Fruit fly (Drosophila melanogaster) whole organism, prepupa: ENCODE data around the gene HtrA2.

Experiments used
- CG11902 ChIP-seq: fragments of 200-800 bp; sonication (Bioruptor generic); optimal IDR thresholded peaks from 3 replicates; lab custom pipeline; 2016; ENCODE audit warnings: missing biosample characterization, missing genetic modification characterization
- CG16779 ChIP-seq: fragments of 200-800 bp; sonication (Bioruptor generic); optimal IDR thresholded peaks from 3 replicates; lab custom pipeline; 2017; ENCODE audit warnings: missing biosample characterization, mild to moderate bottlenecking, missing genetic modification characterization
- CG3032 ChIP-seq: fragments of 200-800 bp; optimal IDR thresholded peaks from 2 replicates; lab custom pipeline; 2019; ENCODE audit warnings: missing biosample characterization, mild to moderate bottlenecking, missing genetic modification characterization, moderate library complexity
- CG31627 ChIP-seq: fragments of 200-800 bp; sonication (Bioruptor generic); optimal IDR thresholded peaks from 3 replicates; lab custom pipeline; 2016; ENCODE audit warnings: missing biosample characterization, missing genetic modification characterization
- CG34406 ChIP-seq: fragments of 200-800 bp; sonication (Bioruptor generic); optimal IDR thresholded peaks from 3 replicates; lab custom pipeline; 2016; ENCODE audit warnings: missing biosample characterization, missing genetic modification characterization
- CG3919 ChIP-seq: fragments of 200-800 bp; sonication (Bioruptor generic); optimal IDR thresholded peaks from 3 replicates; lab custom pipeline; 2016; ENCODE audit warnings: missing biosample characterization, missing genetic modification characterization
- CG4318 ChIP-seq: fragments of 200-800 bp; sonication (Bioruptor generic); optimal IDR thresholded peaks from 3 replicates; lab custom pipeline; 2017; ENCODE audit warnings: missing biosample characterization, mild to moderate bottlenecking, missing genetic modification characterization
- CG6163 ChIP-seq: fragments of 200-800 bp; sonication (Bioruptor generic); IDR thresholded peaks from 3 replicates; pipeline ENCODE4 v1.3.6; 2022; ENCODE audit warnings: missing biosample characterization, missing genetic modification characterization
- CG6276 ChIP-seq: fragments of 200-800 bp; sonication (Bioruptor generic); optimal IDR thresholded peaks from 2 replicates; lab custom pipeline; 2017; ENCODE audit warnings: missing biosample characterization, mild to moderate bottlenecking, missing genetic modification characterization
- CG6792 ChIP-seq: fragments of 200-800 bp; sonication (Bioruptor generic); optimal IDR thresholded peaks from 3 replicates; lab custom pipeline; 2016; ENCODE audit warnings: missing biosample characterization, missing genetic modification characterization
- CG6854 ChIP-seq: fragments of 200-800 bp; sonication (Bioruptor generic); optimal IDR thresholded peaks from 2 replicates; lab custom pipeline; 2017; ENCODE audit warnings: missing biosample characterization, mild to moderate bottlenecking, missing genetic modification characterization
- CG7368 ChIP-seq: fragments of 200-800 bp; sonication (Bioruptor generic); optimal IDR thresholded peaks from 3 replicates; lab custom pipeline; 2016; ENCODE audit warnings: missing biosample characterization, missing genetic modification characterization
- CG8119 ChIP-seq: fragments of 200-800 bp; sonication (Bioruptor generic); IDR thresholded peaks from 3 replicates; pipeline ENCODE4 v1.3.6; 2022; ENCODE audit warnings: missing biosample characterization, missing genetic modification characterization
- CG8319 ChIP-seq: fragments of 200-800 bp; sonication (Bioruptor generic); optimal IDR thresholded peaks from 3 replicates; lab custom pipeline; 2016; ENCODE audit warnings: missing biosample characterization, missing genetic modification characterization
- CG8632 ChIP-seq: fragments of 200-800 bp; sonication (Bioruptor generic); optimal IDR thresholded peaks from 3 replicates; lab custom pipeline; 2016; ENCODE audit warnings: missing biosample characterization, missing genetic modification characterization
- Eip75B ChIP-seq: fragments of 200-800 bp; sonication (Bioruptor generic); optimal IDR thresholded peaks from 3 replicates; lab custom pipeline; 2016; ENCODE audit warnings: missing biosample characterization, missing genetic modification characterization
- Eip78C ChIP-seq: fragments of 200-800 bp; sonication (Bioruptor generic); peaks from one replicate; lab custom pipeline; 2016; ENCODE audit warnings: missing biosample characterization, missing genetic modification characterization
- Ets21C ChIP-seq: fragments of 200-800 bp; sonication (Bioruptor generic); optimal IDR thresholded peaks from 3 replicates; lab custom pipeline; 2016; ENCODE audit warnings: missing biosample characterization, missing genetic modification characterization
- Ets96B ChIP-seq: fragments of 200-800 bp; optimal IDR thresholded peaks from 2 replicates; lab custom pipeline; 2019; ENCODE audit warnings: missing biosample characterization, mild to moderate bottlenecking, missing genetic modification characterization, moderate library complexity
- Gug ChIP-seq: fragments of 200-800 bp; sonication (Bioruptor generic); IDR thresholded peaks from 2 replicates; pipeline ENCODE4 v1.3.6; 2022; ENCODE audit warnings: missing biosample characterization, missing genetic modification characterization
- Hr39 ChIP-seq: fragments of 200-800 bp; sonication (Bioruptor generic); optimal IDR thresholded peaks from 2 replicates; lab custom pipeline; 2016; ENCODE audit warnings: missing biosample characterization, missing genetic modification characterization
- Met ChIP-seq: fragments of 200-800 bp; sonication (Bioruptor generic); optimal IDR thresholded peaks from 3 replicates; lab custom pipeline; 2016; ENCODE audit warnings: missing biosample characterization, missing genetic modification characterization
- Smox ChIP-seq: fragments of 200-800 bp; sonication (Bioruptor generic); optimal IDR thresholded peaks from 3 replicates; lab custom pipeline; 2016; ENCODE audit warnings: missing biosample characterization, missing genetic modification characterization
- Sox15 ChIP-seq: fragments of 200-800 bp; sonication (Bioruptor generic); optimal IDR thresholded peaks from 3 replicates; lab custom pipeline; 2016; ENCODE audit warnings: missing biosample characterization, missing genetic modification characterization
- achi ChIP-seq: fragments of 200-800 bp; sonication (Bioruptor generic); optimal IDR thresholded peaks from 3 replicates; lab custom pipeline; 2016; ENCODE audit warnings: missing biosample characterization, missing genetic modification characterization
- acj6 ChIP-seq: fragments of 200-800 bp; sonication (Bioruptor generic); optimal IDR thresholded peaks from 3 replicates; lab custom pipeline; 2016; ENCODE audit warnings: missing biosample characterization, missing genetic modification characterization
- dac ChIP-seq: fragments of 200-800 bp; sonication (Bioruptor generic); optimal IDR thresholded peaks from 2 replicates; lab custom pipeline; 2017; ENCODE audit warnings: missing biosample characterization, mild to moderate bottlenecking, missing genetic modification characterization
- eg ChIP-seq: fragments of 200-800 bp; sonication (Bioruptor generic); IDR thresholded peaks from 3 replicates; pipeline ENCODE4 v1.3.6; 2022; ENCODE audit warnings: missing biosample characterization, missing genetic modification characterization
- esn ChIP-seq: fragments of 200-800 bp; sonication (Bioruptor generic); optimal IDR thresholded peaks from 2 replicates; lab custom pipeline; 2016; ENCODE audit warnings: missing biosample characterization, mild to moderate bottlenecking, missing genetic modification characterization, moderate library complexity
- fd85E ChIP-seq: fragments of 200-800 bp; sonication (Bioruptor generic); optimal IDR thresholded peaks from 3 replicates; lab custom pipeline; 2016; ENCODE audit warnings: missing biosample characterization, missing genetic modification characterization
- fkh ChIP-seq: fragments of 200-800 bp; sonication (Bioruptor generic); optimal IDR thresholded peaks from 3 replicates; lab custom pipeline; 2017; ENCODE audit warnings: missing biosample characterization, mild to moderate bottlenecking, missing genetic modification characterization, moderate library complexity
- lz ChIP-seq: fragments of 200-800 bp; sonication (Bioruptor generic); optimal IDR thresholded peaks from 3 replicates; lab custom pipeline; 2016; ENCODE audit warnings: missing biosample characterization, missing genetic modification characterization
- pdm3 ChIP-seq: fragments of 200-800 bp; sonication (Bioruptor generic); optimal IDR thresholded peaks from 3 replicates; lab custom pipeline; 2016; ENCODE audit warnings: missing biosample characterization, missing genetic modification characterization
- spab ChIP-seq: fragments of 200-800 bp; sonication (Bioruptor generic); optimal IDR thresholded peaks from 2 replicates; lab custom pipeline; 2017; ENCODE audit warnings: missing biosample characterization, mild to moderate bottlenecking, missing genetic modification characterization, missing genetic modification reagents
- ss ChIP-seq, 2 experiments: fragments of 200-800 bp; sonication (Bioruptor generic); optimal IDR thresholded peaks; 2 replicates in 1 of 2; 3 replicates in 1 of 2; lab custom pipeline; 2017 to 2018; ENCODE audit warnings: mild to moderate bottlenecking in 2 of 2, missing biosample characterization in 2 of 2, missing genetic modification characterization in 2 of 2, moderate library complexity in 1 of 2
- svp ChIP-seq: fragments of 200-800 bp; sonication (Bioruptor generic); peaks from one replicate; lab custom pipeline; 2016; ENCODE audit warnings: missing biosample characterization, missing genetic modification characterization
- topi ChIP-seq: fragments of 200-800 bp; sonication (Bioruptor generic); optimal IDR thresholded peaks from 3 replicates; lab custom pipeline; 2016; ENCODE audit warnings: missing biosample characterization, missing genetic modification characterization
- vri ChIP-seq: fragments of 200-800 bp; sonication (Bioruptor generic); optimal IDR thresholded peaks from 3 replicates; lab custom pipeline; 2016; ENCODE audit warnings: missing biosample characterization, mild to moderate bottlenecking, missing genetic modification characterization

HtrA2 gene

DNA sequence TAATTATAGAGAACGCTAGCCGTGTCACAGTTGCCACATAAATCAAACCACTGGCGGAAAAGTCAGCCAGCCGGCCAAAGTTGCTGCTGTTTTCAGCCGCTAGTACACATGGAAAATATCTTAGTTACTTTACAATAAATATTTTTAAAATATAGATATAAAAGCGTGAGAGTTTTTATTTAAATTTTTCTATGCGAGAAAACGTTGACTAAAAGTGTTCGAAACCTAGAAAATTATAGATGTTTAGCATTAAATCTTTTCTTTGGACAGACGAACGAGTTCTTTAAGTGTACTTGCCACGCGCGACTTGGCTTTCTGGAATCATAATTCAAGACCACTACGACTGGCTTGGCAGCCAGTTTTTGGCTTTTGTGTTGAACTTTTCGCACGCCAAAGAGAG is 25.0 kb downstream of the HtrA2 start (continued):
- TF ChIP-seq CG3919, result peak; percentile 43
- TF ChIP-seq Eip75B (GFP tag; lab: Kevin White, UChicago), result no peak
- no peak for TF ChIP-seq svp (GFP tag; lab: Kevin White, UChicago)
- TF ChIP-seq CG6276 (GFP tag; lab: Kevin White, UChicago), result peak; percentile 66
- TF ChIP-seq CG16779 (tag; lab: Kevin White, UChicago), result no peak
- TF ChIP-seq CG6163 (GFP tag; lab: Robert Waterston, UW), result peak; percentile 74
- TF ChIP-seq vri (GFP tag; lab: Kevin White, UChicago), result no peak
- no peak for TF ChIP-seq lz (GFP tag; lab: Kevin White, UChicago)
- TF ChIP-seq topi (GFP tag; lab: Kevin White, UChicago), result no peak
- no peak for TF ChIP-seq CG6854 (GFP tag; lab: Kevin White, UChicago)
- TF ChIP-seq CG8119, result peak; percentile 86
- TF ChIP-seq Ets96B, result no peak
- no peak for TF ChIP-seq CG8319 (GFP tag; lab: Kevin White, UChicago)
- TF ChIP-seq Gug (GFP tag; lab: Robert Waterston, UW), result peak; percentile 48; the same call in 1 of the 2 replicates

dm6 chr3R:14484533-14485267 is 26.8 kb downstream of the HtrA2 start:
- TF ChIP-seq CG8632 (peak; percentile 17), fd85E (GFP tag; lab: Kevin White, UChicago) (no peak), CG3032 (tag; lab: Kevin White, UChicago) (no peak), Met (GFP tag; lab: Kevin White, UChicago) (peak; percentile 36), Eip78C (peak; percentile 62), CG3919 (no peak), Hr39 (GFP tag; lab: Kevin White, UChicago) (no peak), esn (GFP tag; lab: Kevin White, UChicago) (peak; percentile 26), CG6792 (GFP tag; lab: Kevin White, UChicago) (no peak), pdm3 (GFP tag; lab: Kevin White, UChicago) (no peak), acj6 (peak; percentile 8), topi (GFP tag; lab: Kevin White, UChicago) (peak; percentile 21), fkh (GFP tag; lab: Kevin White, UChicago) (peak; percentile 44), achi (peak; percentile 12), svp (GFP tag; lab: Kevin White, UChicago) (peak; percentile 68), CG31627 (no peak), CG11902 (GFP tag; lab: Kevin White, UChicago) (no peak), CG34406 (GFP tag; lab: Kevin White, UChicago) (peak; percentile 23), CG4318 (no peak)

dm6 chr3R:14482986-14483385 is 28.5 kb downstream of the HtrA2 start:
- TF ChIP-seq lz (GFP tag; lab: Kevin White, UChicago) (no peak), CG4318 (no peak), Hr39 (GFP tag; lab: Kevin White, UChicago) (no peak), esn (GFP tag; lab: Kevin White, UChicago) (no peak), Ets21C (GFP tag; lab: Kevin White, UChicago) (no peak), fd85E (GFP tag; lab: Kevin White, UChicago) (no peak), Smox (no peak), Gug (GFP tag; lab: Robert Waterston, UW) (no peak), ss (GFP tag; optimal IDR thresholded peaks at IDR 0.05; lab: Kevin White, UChicago) (no peak), Sox15 (GFP tag; lab: Kevin White, UChicago) (no peak), fkh (GFP tag; lab: Kevin White, UChicago) (no peak), eg (GFP tag; lab: Robert Waterston, UW) (no peak), Eip78C (no peak), CG7368 (GFP tag; lab: Kevin White, UChicago) (no peak), dac (GFP tag; lab: Kevin White, UChicago) (no peak), Eip75B (GFP tag; lab: Kevin White, UChicago) (no peak), topi (GFP tag; lab: Kevin White, UChicago) (no peak), CG6163 (GFP tag; lab: Robert Waterston, UW) (no peak), acj6 (no peak), spab (GFP tag; lab: Kevin White, UChicago) (no peak)
- TF ChIP-seq, all 60 proteins: peak for 0
